Fruit fly (Drosophila melanogaster) whole organism, embryonic: Measurements from ENCODE around the gene wge.
A peak's percentile ranks its signal among the peaks of the same experiment; 100 is the strongest.

Experiments
- CG10209 ChIP-seq: fragments of 200-800 bp; sonication (Bioruptor generic); optimal IDR thresholded peaks from 3 replicates; lab custom pipeline; 2017; ENCODE audit warnings: missing biosample characterization, mild to moderate bottlenecking, missing genetic modification characterization, missing genetic modification reagents
- CG12071 ChIP-seq: fragments of 200-800 bp; sonication (Bioruptor generic); optimal IDR thresholded peaks from 3 replicates; lab custom pipeline; 2018; ENCODE audit warnings: missing biosample characterization, mild to moderate bottlenecking, missing genetic modification characterization
- CG13894 ChIP-seq: fragments of 200-800 bp; sonication (Bioruptor generic); optimal IDR thresholded peaks from 3 replicates; lab custom pipeline; 2018; ENCODE audit warnings: missing biosample characterization, mild to moderate bottlenecking, missing genetic modification characterization, moderate library complexity
- CG15514 ChIP-seq: fragments of 200-800 bp; sonication (Bioruptor generic); optimal IDR thresholded peaks from 3 replicates; lab custom pipeline; 2017; ENCODE audit warnings: missing biosample characterization, missing genetic modification characterization, mild to moderate bottlenecking, moderate library complexity, missing genetic modification reagents
- CG15696 ChIP-seq: fragments of 200-800 bp; sonication (Bioruptor generic); optimal IDR thresholded peaks from 2 replicates; lab custom pipeline; 2019; ENCODE audit warnings: missing biosample characterization, mild to moderate bottlenecking, missing genetic modification characterization, moderate library complexity
- CG18476 ChIP-seq: fragments of 200-800 bp; sonication (Bioruptor generic); optimal IDR thresholded peaks from 2 replicates; lab custom pipeline; 2016; ENCODE audit warnings: missing biosample characterization, mild to moderate bottlenecking, missing genetic modification characterization
- CG18599 ChIP-seq: fragments of 200-800 bp; sonication (Bioruptor generic); optimal IDR thresholded peaks from 3 replicates; lab custom pipeline; 2017; ENCODE audit warnings: missing biosample characterization, missing genetic modification characterization, mild to moderate bottlenecking, moderate library complexity, missing genetic modification reagents
- CG2199 ChIP-seq: fragments of 200-800 bp; sonication (Bioruptor generic); IDR thresholded peaks from 3 replicates; pipeline ENCODE4 v1.3.6; 2022; ENCODE audit warnings: missing biosample characterization, missing genetic modification characterization
- CG32767 ChIP-seq: fragments of 200-800 bp; sonication (Bioruptor generic); IDR thresholded peaks from 2 replicates; pipeline ENCODE4 v1.3.6; 2022; ENCODE audit warnings: missing biosample characterization, missing genetic modification characterization
- CG7357 ChIP-seq: fragments of 200-800 bp; sonication (Bioruptor generic); IDR thresholded peaks from 3 replicates; pipeline ENCODE4 v1.3.6; 2022; ENCODE audit warnings: missing biosample characterization, missing genetic modification characterization
- CG7372 ChIP-seq: fragments of 200-800 bp; sonication (Bioruptor generic); IDR thresholded peaks from 2 replicates; pipeline ENCODE4 v1.3.6; 2022; ENCODE audit warnings: missing biosample characterization, missing genetic modification characterization
- CG7745 ChIP-seq: fragments of 200-800 bp; sonication (Bioruptor generic); optimal IDR thresholded peaks from 2 replicates; lab custom pipeline; 2018; ENCODE audit warnings: missing biosample characterization, mild to moderate bottlenecking, missing genetic modification characterization, moderate library complexity
- CG7928 ChIP-seq: fragments of 200-800 bp; sonication (Bioruptor generic); optimal IDR thresholded peaks from 2 replicates; lab custom pipeline; 2017; ENCODE audit warnings: missing biosample characterization, mild to moderate bottlenecking, missing genetic modification characterization
- CG8924 ChIP-seq: fragments of 200-800 bp; optimal IDR thresholded peaks from 3 replicates; lab custom pipeline; 2019; ENCODE audit warnings: missing biosample characterization, mild to moderate bottlenecking, missing genetic modification characterization, moderate library complexity
- CG9437 ChIP-seq: fragments of 200-800 bp; sonication (Bioruptor generic); optimal IDR thresholded peaks from 2 replicates; lab custom pipeline; 2018; ENCODE audit warnings: missing biosample characterization, mild to moderate bottlenecking, missing genetic modification characterization
- CG9797 ChIP-seq: fragments of 200-800 bp; sonication (Bioruptor generic); optimal IDR thresholded peaks from 3 replicates; lab custom pipeline; 2018; ENCODE audit warnings: missing biosample characterization, mild to moderate bottlenecking, missing genetic modification characterization
- Deaf1 ChIP-seq: fragments of 200-800 bp; optimal IDR thresholded peaks from 3 replicates; lab custom pipeline; 2019; ENCODE audit warnings: missing biosample characterization, mild to moderate bottlenecking, missing genetic modification characterization, moderate library complexity
- H15 ChIP-seq: fragments of 200-800 bp; sonication (Bioruptor generic); IDR thresholded peaks from 3 replicates; pipeline ENCODE4 v1.3.6; 2022; ENCODE audit warnings: missing biosample characterization, missing genetic modification characterization
- Hr78 ChIP-seq, 2 experiments: fragments of 200-800 bp in 1 of 2; fragments of >200 bp in 1 of 2; sonication (Bioruptor generic) in 1 of 2; optimal IDR thresholded peaks; 2 replicates each; lab custom pipeline; 2017 to 2019; ENCODE audit warnings: missing biosample characterization in 2 of 2, missing genetic modification characterization in 2 of 2, mild to moderate bottlenecking in 1 of 2, moderate library complexity in 1 of 2
- Med ChIP-seq: fragments of 200-800 bp; sonication (Bioruptor generic); peaks from one replicate; lab custom pipeline; 2016; ENCODE audit warnings: missing biosample characterization, missing genetic modification characterization, mild to moderate bottlenecking, inconsistent platforms, moderate library complexity
- Myb ChIP-seq: fragments of 200-800 bp; sonication (Bioruptor generic); optimal IDR thresholded peaks from 2 replicates; lab custom pipeline; 2016; ENCODE audit warnings: missing biosample characterization, missing genetic modification characterization
- Opbp ChIP-seq: fragments of 200-800 bp; sonication (Bioruptor generic); IDR thresholded peaks from 3 replicates; pipeline ENCODE4 v1.3.6; 2022; ENCODE audit warnings: missing biosample characterization, missing genetic modification characterization; ENCODE audit not compliant: partially characterized antibody
- Side ChIP-seq: fragments of 200-800 bp; sonication (Bioruptor generic); optimal IDR thresholded peaks from 2 replicates; lab custom pipeline; 2016; ENCODE audit warnings: missing biosample characterization, missing genetic modification characterization
- Trl ChIP-seq, 3 experiments: fragments of >200 bp in 2 of 3; fragments of 200-800 bp in 1 of 3; sonication (Bioruptor generic) in 1 of 3; optimal IDR thresholded peaks; 2 replicates in 1 of 3; 3 replicates in 2 of 3; lab custom pipeline; 2016 to 2017; ENCODE audit warnings: missing biosample characterization in 1 of 3, missing genetic modification characterization in 1 of 3
- aop ChIP-seq: fragments of 200-800 bp; sonication (Bioruptor generic); IDR thresholded peaks from 2 replicates; pipeline ENCODE4 v1.3.6; 2022; ENCODE audit warnings: missing biosample characterization, missing genetic modification characterization
- az2 ChIP-seq: fragments of 200-800 bp; sonication (Bioruptor generic); optimal IDR thresholded peaks from 3 replicates; lab custom pipeline; 2016; ENCODE audit warnings: missing biosample characterization, missing genetic modification characterization
- br ChIP-seq: fragments of >200 bp; optimal IDR thresholded peaks from 2 replicates; lab custom pipeline; 2017
- ci ChIP-seq: fragments of 200-800 bp; sonication (Bioruptor generic); IDR thresholded peaks from 3 replicates; pipeline ENCODE4 v1.3.6; 2022; ENCODE audit warnings: missing biosample characterization, missing genetic modification characterization
- crc ChIP-seq: fragments of 200-800 bp; sonication (Bioruptor generic); optimal IDR thresholded peaks from 2 replicates; lab custom pipeline; 2016; ENCODE audit warnings: missing biosample characterization, missing genetic modification characterization
- crol ChIP-seq: fragments of 200-800 bp; sonication (Bioruptor generic); IDR thresholded peaks from 2 replicates; pipeline ENCODE4 v1.3.6; 2022; ENCODE audit warnings: missing biosample characterization, missing genetic modification characterization
- cwo ChIP-seq: fragments of 200-800 bp; sonication (Bioruptor generic); optimal IDR thresholded peaks from 3 replicates; lab custom pipeline; 2017; ENCODE audit warnings: missing biosample characterization, missing genetic modification characterization, mild to moderate bottlenecking, moderate library complexity, missing genetic modification reagents
- ewg ChIP-seq: fragments of 200-800 bp; sonication (Bioruptor generic); optimal IDR thresholded peaks from 3 replicates; lab custom pipeline; 2017; ENCODE audit warnings: mild to moderate bottlenecking, missing biosample characterization, missing genetic modification reagents, missing genetic modification characterization
- fu2 ChIP-seq: fragments of 200-800 bp; sonication (Bioruptor generic); optimal IDR thresholded peaks from 2 replicates; lab custom pipeline; 2016; ENCODE audit warnings: missing biosample characterization, missing genetic modification characterization
- hkb ChIP-seq, 2 experiments: fragments of 200-800 bp in 1 of 2; fragments of >200 bp in 1 of 2; sonication (Bioruptor generic) in 1 of 2; IDR thresholded peaks in 1 of 2; optimal IDR thresholded peaks in 1 of 2; 2 replicates each; pipeline versions ENCODE4 v1.3.6 to Lab custom; 2017 to 2022; ENCODE audit warnings: missing biosample characterization in 1 of 2, missing genetic modification characterization in 1 of 2
- insv ChIP-seq, 2 experiments: fragments of 200-800 bp; sonication (Bioruptor generic); optimal IDR thresholded peaks; 3 replicates each; lab custom pipeline; 2016 to 2018; ENCODE audit warnings: missing biosample characterization in 2 of 2, missing genetic modification characterization in 2 of 2
- mirr ChIP-seq: fragments of 200-800 bp; sonication (Bioruptor generic); optimal IDR thresholded peaks from 3 replicates; lab custom pipeline; 2018; ENCODE audit warnings: missing biosample characterization, mild to moderate bottlenecking, missing genetic modification characterization
- oc ChIP-seq: fragments of 200-800 bp; sonication (Bioruptor generic); optimal IDR thresholded peaks from 2 replicates; lab custom pipeline; 2018; ENCODE audit warnings: missing biosample characterization, mild to moderate bottlenecking, missing genetic modification characterization, moderate library complexity
- onecut ChIP-seq: fragments of 200-800 bp; sonication (Bioruptor generic); IDR thresholded peaks from 2 replicates; pipeline ENCODE4 v1.3.6; 2022; ENCODE audit warnings: missing biosample characterization, missing genetic modification characterization
- otp ChIP-seq: fragments of 200-800 bp; sonication (Bioruptor generic); IDR thresholded peaks from 3 replicates; pipeline ENCODE4, ENCODE4 v1.3.6; 2022; ENCODE audit warnings: missing biosample characterization, missing genetic modification characterization
- phol ChIP-seq: fragments of 200-800 bp; sonication (Bioruptor generic); optimal IDR thresholded peaks from 3 replicates; lab custom pipeline; 2018; ENCODE audit warnings: missing biosample characterization, mild to moderate bottlenecking, missing genetic modification characterization, moderate library complexity
- psq ChIP-seq: fragments of 200-800 bp; sonication (Bioruptor generic); optimal IDR thresholded peaks from 2 replicates; lab custom pipeline; 2017; ENCODE audit warnings: missing biosample characterization, missing genetic modification characterization
- rib ChIP-seq: fragments of 200-800 bp; sonication (Bioruptor generic); IDR thresholded peaks from 2 replicates; pipeline ENCODE4 v1.3.6; 2022; ENCODE audit warnings: missing biosample characterization, missing genetic modification characterization
- row ChIP-seq: fragments of 200-800 bp; sonication (Bioruptor generic); IDR thresholded peaks from 3 replicates; pipeline ENCODE4 v1.3.6; 2022; ENCODE audit warnings: missing biosample characterization, missing genetic modification characterization
- sd ChIP-seq: fragments of 200-800 bp; sonication (Bioruptor generic); optimal IDR thresholded peaks from 3 replicates; lab custom pipeline; 2018; ENCODE audit warnings: missing biosample characterization, mild to moderate bottlenecking, missing genetic modification characterization, moderate library complexity
- sens ChIP-seq: fragments of 200-800 bp; sonication (Bioruptor generic); peaks from one replicate; lab custom pipeline; 2016; ENCODE audit warnings: missing biosample characterization, missing genetic modification characterization
- shn ChIP-seq: fragments of 200-800 bp; sonication (Bioruptor generic); optimal IDR thresholded peaks from 3 replicates; lab custom pipeline; 2016; ENCODE audit warnings: missing biosample characterization, missing genetic modification characterization
- sqz ChIP-seq: fragments of 200-800 bp; sonication (Bioruptor generic); optimal IDR thresholded peaks from 3 replicates; lab custom pipeline; 2018; ENCODE audit warnings: missing biosample characterization, mild to moderate bottlenecking, missing genetic modification characterization
- z ChIP-seq: fragments of 200-800 bp; sonication (Bioruptor generic); IDR thresholded peaks from 3 replicates; pipeline ENCODE4 v1.3.6; 2022; ENCODE audit warnings: missing biosample characterization, missing genetic modification characterization

The wge gene

dm6 chr3R:22753600-22753894, 32.6 kb upstream of the wge start (continued):
- TF ChIP-seq CG32767 (GFP tag; lab: Robert Waterston, UW) (no peak), CG8924 (tag; lab: Kevin White, UChicago) (no peak), aop (no peak), Side (no peak), CG7745 (tag; lab: Kevin White, UChicago) (no peak), CG9797 (GFP tag; lab: Kevin White, UChicago) (no peak), phol (no peak), CG9437 (GFP tag; lab: Kevin White, UChicago) (no peak), psq (GFP tag; lab: Kevin White, UChicago) (no peak), CG12071 (GFP tag; lab: Kevin White, UChicago) (peak; percentile 27), shn (GFP tag; lab: Kevin White, UChicago) (no peak), cwo (GFP tag; lab: Kevin White, UChicago) (peak; percentile 53), mirr (GFP tag; lab: Kevin White, UChicago) (peak; percentile 70), br (lab: Kevin White, UChicago) (no peak)

- TF ChIP-seq ci (0 out of 3 replicates have a peak, but pooled peaks have one; percentile 9), z (peak; percentile 37; the same call in 1 of the 3 replicates), sens (GFP tag; lab: Kevin White, UChicago) (peak; percentile 37), Trl (optimal IDR thresholded peaks at IDR 0.05; lab: Kevin White, UChicago) (peak in 1 of 2 experiments; percentile 38), Trl (GFP tag; optimal IDR thresholded peaks at IDR 0.05; lab: Kevin White, UChicago) (no peak), Deaf1 (tag; lab: Kevin White, UChicago) (peak; percentile 11), br (lab: Kevin White, UChicago) (no peak), CG15514 (GFP tag; lab: Kevin White, UChicago) (peak; percentile 96), ewg (GFP tag; lab: Kevin White, UChicago) (peak; percentile 81), otp (GFP tag; lab: Robert Waterston, UW) (no peak), onecut (GFP tag; lab: Robert Waterston, UW) (0 out of 2 replicates have a peak, but pooled peaks have one; percentile 28), hkb (optimal IDR thresholded peaks at IDR 0.05; lab: Kevin White, UChicago) (no peak), hkb (GFP tag; IDR thresholded peaks at IDR 0.05; lab: Robert Waterston, UW) (no peak), fu2 (GFP tag; lab: Kevin White, UChicago) (no peak), CG10209 (GFP tag; lab: Kevin White, UChicago) (no peak), CG18599 (GFP tag; lab: Kevin White, UChicago) (peak; percentile 21), CG2199 (GFP tag; lab: Robert Waterston, UW) (0 out of 3 replicates have a peak, but pooled peaks have one; percentile 29), crc (no peak), CG7928 (GFP tag; lab: Kevin White, UChicago) (peak; percentile 73), CG7372 (GFP tag; lab: Robert Waterston, UW) (no peak), Myb (GFP tag; lab: Kevin White, UChicago) (no peak), row (peak; percentile 27; the same call in 1 of the 3 replicates)
- TF ChIP-seq, all 482 proteins: peak for 12
Measured at dm6 chr3R:22752929-22753328, 32.0 kb upstream of the wge start.

- TF ChIP-seq CG18476 (GFP tag; lab: Kevin White, UChicago) (peak; percentile 72), sd (tag; lab: Kevin White, UChicago) (peak; percentile 65), az2 (GFP tag; lab: Kevin White, UChicago) (no peak), CG15696 (tag; lab: Kevin White, UChicago) (no peak), H15 (GFP tag; lab: Robert Waterston, UW) (0 out of 3 replicates have a peak, but pooled peaks have one; percentile 8), Opbp (GFP tag; lab: Robert Waterston, UW) (peak; percentile 20; the same call in 1 of the 3 replicates), Hr78 (GFP tag; optimal IDR thresholded peaks at IDR 0.05; lab: Kevin White, UChicago) (peak in 1 of 2 experiments; percentile 80), insv (GFP tag; optimal IDR thresholded peaks at IDR 0.05; lab: Kevin White, UChicago) (no peak), Med (GFP tag; lab: Kevin White, UChicago) (peak; percentile 20), rib (no peak), fu2 (GFP tag; lab: Kevin White, UChicago) (no peak), sqz (GFP tag; lab: Kevin White, UChicago) (peak; percentile 29), CG13894 (tag; lab: Kevin White, UChicago) (no peak), crol (GFP tag; lab: Robert Waterston, UW) (peak; percentile 62), CG2199 (GFP tag; lab: Robert Waterston, UW) (0 out of 3 replicates have a peak, but pooled peaks have one; percentile 22), oc (peak; percentile 18), hkb (optimal IDR thresholded peaks at IDR 0.05; lab: Kevin White, UChicago) (peak; percentile 36), hkb (GFP tag; IDR thresholded peaks at IDR 0.05; lab: Robert Waterston, UW) (no peak), CG7357 (no peak)
Measured at dm6 chr3R:22751698-22752097, 30.7 kb upstream of the wge start.
